Fruit fly (Drosophila melanogaster): ENCODE data around the gene qua.

qua gene

DNA sequence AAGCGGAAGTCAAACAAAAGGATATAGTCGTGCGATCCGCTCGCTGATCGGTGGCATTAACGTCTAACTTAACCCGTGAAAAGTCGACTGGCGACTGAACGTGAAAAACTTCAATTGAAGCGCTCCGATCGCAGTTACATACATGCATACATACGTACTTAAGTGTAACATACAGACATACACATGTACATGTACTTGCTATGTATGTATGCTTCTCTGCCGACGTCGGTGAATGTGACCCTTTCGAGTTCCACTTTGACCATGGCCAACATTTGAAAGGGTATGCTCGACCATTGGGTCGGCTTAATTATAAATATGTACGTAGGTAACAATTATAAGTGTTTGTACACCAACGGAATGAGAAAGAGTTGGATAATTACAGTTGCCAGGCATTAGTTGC, at the start of gene qua:
qua (minus strand) TSS at position 101 of the 400 bp plus-strand sequence.
- TF ChIP-seq Ets98B (GFP tag; IDR thresholded peaks at IDR 0.05) (no peak), CG14655 (GFP tag; optimal IDR thresholded peaks at IDR 0.05) (peak; percentile 19)

DNA sequence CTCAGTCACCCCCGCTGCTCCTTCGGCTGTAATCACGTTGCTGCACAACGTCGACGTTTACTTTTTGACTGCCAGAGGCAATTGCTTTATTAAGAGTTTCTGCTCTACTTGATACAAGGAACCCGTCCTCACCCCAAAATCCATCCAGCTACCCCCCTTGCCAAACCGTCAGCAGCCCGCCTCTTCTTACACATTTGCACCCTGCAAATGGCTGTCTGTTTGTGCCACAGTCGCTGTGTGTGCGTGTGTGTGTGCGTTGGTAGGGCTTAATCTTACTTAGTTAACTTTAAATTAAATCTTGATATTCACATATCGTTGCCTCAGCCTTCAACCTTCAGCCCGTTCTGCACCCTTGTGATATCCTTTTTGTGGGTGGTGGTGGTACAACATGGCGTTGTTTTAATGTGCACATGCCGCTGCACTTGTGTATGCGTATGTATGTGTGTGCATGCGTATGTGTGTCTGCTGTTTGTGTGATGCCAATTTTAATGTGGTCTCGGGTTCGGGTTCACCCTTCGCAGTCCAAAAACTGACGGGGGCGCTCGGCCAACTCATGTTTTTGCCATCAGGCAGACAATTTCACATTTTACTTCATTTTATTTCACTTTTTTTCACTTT, 45.8 kb upstream of the qua start:
- TF ChIP-seq CG8301 (tag; optimal IDR thresholded peaks at IDR 0.05): no peak
- no peak for TF ChIP-seq CG32121 (GFP tag; IDR thresholded peaks at IDR 0.05)
- TF ChIP-seq rn (GFP tag; IDR thresholded peaks at IDR 0.05): no peak
- no peak for TF ChIP-seq Snoo (tag; optimal IDR thresholded peaks at IDR 0.05)
- TF ChIP-seq CG15710 (tag; optimal IDR thresholded peaks at IDR 0.05): no peak
- TF ChIP-seq CG8159 (tag; optimal IDR thresholded peaks at IDR 0.05): no peak
- TF ChIP-seq CG14655 (GFP tag; optimal IDR thresholded peaks at IDR 0.05): no peak
- no peak for TF ChIP-seq CG17806 (tag; optimal IDR thresholded peaks at IDR 0.05)
- TF ChIP-seq fd96Ca (GFP tag; IDR thresholded peaks at IDR 0.05): no peak
- TF ChIP-seq D1 (tag; optimal IDR thresholded peaks at IDR 0.05): no peak

DNA sequence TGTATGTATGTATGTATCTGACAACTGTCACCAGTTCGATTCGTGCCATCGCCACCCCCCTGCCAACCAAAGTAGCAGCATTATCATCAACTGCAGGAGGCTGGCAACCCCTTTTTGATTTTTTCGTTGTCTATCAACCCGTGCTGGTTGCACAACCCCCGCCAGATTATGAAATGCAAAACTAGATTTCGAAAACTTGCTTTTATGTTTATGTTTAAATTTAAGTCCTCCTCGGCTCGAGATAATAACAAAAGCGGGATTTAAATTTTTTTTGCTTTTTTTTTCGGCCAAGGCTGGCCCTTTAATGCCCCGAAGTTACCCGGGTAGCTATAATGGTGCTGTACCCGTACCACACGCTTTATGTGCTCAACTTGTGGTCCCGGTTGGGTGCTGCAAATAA, 44.1 kb upstream of the qua start:
- no peak for TF ChIP-seq CG8301 (tag; optimal IDR thresholded peaks at IDR 0.05)
- TF ChIP-seq CG15710 (tag; optimal IDR thresholded peaks at IDR 0.05): no peak
- TF ChIP-seq Pif1A (GFP tag; optimal IDR thresholded peaks at IDR 0.05): no peak

DNA sequence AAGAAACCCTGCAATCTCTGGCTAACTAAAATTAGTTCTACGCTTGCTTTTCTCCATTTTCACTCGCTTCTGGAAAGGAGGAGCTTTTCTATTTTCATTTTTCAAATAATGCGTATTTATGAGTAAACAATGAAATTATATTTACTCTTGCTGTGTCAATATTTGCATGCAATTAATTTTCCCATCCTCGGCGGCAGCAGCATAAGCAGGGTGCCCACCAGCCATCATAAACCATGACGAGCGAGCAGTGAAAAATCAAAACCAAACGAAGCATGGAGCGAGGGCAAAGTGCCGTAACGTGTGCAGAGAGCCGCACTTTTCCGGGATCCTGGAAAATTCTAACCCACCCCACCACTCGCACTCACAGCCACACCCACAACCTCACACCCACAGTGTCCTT, 36.8 kb upstream of the qua start:
- TF ChIP-seq CG13204 (GFP tag; optimal IDR thresholded peaks at IDR 0.05): no peak
- no peak for TF ChIP-seq fd96Ca (GFP tag; IDR thresholded peaks at IDR 0.05)
- no peak for TF ChIP-seq Pif1A (GFP tag; optimal IDR thresholded peaks at IDR 0.05)
- TF ChIP-seq CG8159 (tag; optimal IDR thresholded peaks at IDR 0.05): no peak
- TF ChIP-seq CG14655 (GFP tag; optimal IDR thresholded peaks at IDR 0.05): no peak
- no peak for TF ChIP-seq Ets98B (GFP tag; IDR thresholded peaks at IDR 0.05)
- no peak for TF ChIP-seq CG34367 (tag; optimal IDR thresholded peaks at IDR 0.05)
- TF ChIP-seq CG32121 (GFP tag; IDR thresholded peaks at IDR 0.05): no peak
- TF ChIP-seq CG17806 (tag; optimal IDR thresholded peaks at IDR 0.05): no peak
- no peak for TF ChIP-seq EcR (GFP tag; optimal IDR thresholded peaks at IDR 0.05)
- no peak for TF ChIP-seq CG10348 (GFP tag; IDR thresholded peaks at IDR 0.05)
- no peak for TF ChIP-seq CG9948 (tag; optimal IDR thresholded peaks at IDR 0.05)

DNA sequence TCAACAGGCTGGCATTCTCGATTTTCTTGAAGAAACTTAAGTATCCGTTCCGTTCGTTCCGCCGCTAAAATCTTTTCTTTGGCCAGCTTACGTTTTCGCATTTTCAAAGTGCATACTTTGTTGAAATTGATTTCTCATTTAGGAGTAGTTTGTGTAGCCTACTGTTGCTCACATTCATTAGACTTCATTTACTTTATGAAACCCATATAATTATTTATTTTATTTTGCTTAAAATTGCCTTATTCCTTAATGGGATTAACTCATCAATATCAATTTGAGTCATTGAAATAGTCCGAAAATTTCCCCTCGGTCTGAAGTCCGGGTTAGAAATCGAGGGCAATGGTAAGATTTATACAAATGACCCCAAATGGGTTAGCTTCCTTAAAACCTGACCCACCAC, 35.1 kb upstream of the qua start, which contains the start of gene CG15145:
CG15145 (minus strand) TSS at position 101 of the 400 bp plus-strand sequence.
- TF ChIP-seq CG8301 (tag; optimal IDR thresholded peaks at IDR 0.05) (no peak), Ets98B (GFP tag; IDR thresholded peaks at IDR 0.05) (no peak), Pif1B (GFP tag; optimal IDR thresholded peaks at IDR 0.05) (no peak), CG4496 (GFP tag; IDR thresholded peaks at IDR 0.05) (no peak), D1 (tag; optimal IDR thresholded peaks at IDR 0.05) (no peak), CG8159 (tag; optimal IDR thresholded peaks at IDR 0.05) (no peak), Pif1A (GFP tag; optimal IDR thresholded peaks at IDR 0.05) (no peak), CG10348 (GFP tag; IDR thresholded peaks at IDR 0.05) (no peak), CG9948 (tag; optimal IDR thresholded peaks at IDR 0.05) (no peak), EcR (GFP tag; optimal IDR thresholded peaks at IDR 0.05) (no peak), fd96Ca (GFP tag; IDR thresholded peaks at IDR 0.05) (no peak), CG15710 (tag; optimal IDR thresholded peaks at IDR 0.05) (no peak), rn (GFP tag; IDR thresholded peaks at IDR 0.05) (no peak), CG13204 (GFP tag; optimal IDR thresholded peaks at IDR 0.05) (no peak), CG12605 (GFP tag; IDR thresholded peaks at IDR 0.05) (no peak), gl (tag; optimal IDR thresholded peaks at IDR 0.05) (no peak), CG14655 (GFP tag; optimal IDR thresholded peaks at IDR 0.05) (no peak)

DNA sequence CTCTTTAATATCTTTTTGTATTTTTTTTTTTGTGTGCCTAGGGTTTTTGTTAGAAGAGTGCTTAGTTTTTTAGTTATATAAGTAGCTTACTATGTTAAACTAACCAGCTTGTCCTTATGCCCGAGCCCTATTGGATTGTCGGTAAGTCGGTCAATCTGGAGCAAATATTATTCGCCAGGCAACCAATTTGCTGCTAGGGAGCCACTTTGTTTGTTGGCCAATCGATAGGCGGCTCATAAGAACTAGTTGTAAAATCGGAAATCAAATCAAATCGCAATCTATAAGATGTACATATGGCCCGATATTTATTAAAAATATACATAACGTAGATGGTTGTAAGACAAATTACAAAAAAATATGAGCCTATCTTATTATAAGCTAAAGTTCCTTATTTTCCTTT, 32.0 kb upstream of the qua start, which contains the start of gene CG15144:
CG15144 (minus strand) TSS at position 101 of the 400 bp plus-strand sequence.
- TF ChIP-seq rn (GFP tag; IDR thresholded peaks at IDR 0.05): no peak
- no peak for TF ChIP-seq CG17806 (tag; optimal IDR thresholded peaks at IDR 0.05)
- no peak for TF ChIP-seq CG15710 (tag; optimal IDR thresholded peaks at IDR 0.05)
- no peak for TF ChIP-seq CG4496 (GFP tag; IDR thresholded peaks at IDR 0.05)
- TF ChIP-seq CG12605 (GFP tag; IDR thresholded peaks at IDR 0.05): no peak
- TF ChIP-seq CG9948 (tag; optimal IDR thresholded peaks at IDR 0.05): no peak
- no peak for TF ChIP-seq EcR (GFP tag; optimal IDR thresholded peaks at IDR 0.05)
- TF ChIP-seq CG8159 (tag; optimal IDR thresholded peaks at IDR 0.05): no peak
- TF ChIP-seq CG14655 (GFP tag; optimal IDR thresholded peaks at IDR 0.05): no peak

DNA sequence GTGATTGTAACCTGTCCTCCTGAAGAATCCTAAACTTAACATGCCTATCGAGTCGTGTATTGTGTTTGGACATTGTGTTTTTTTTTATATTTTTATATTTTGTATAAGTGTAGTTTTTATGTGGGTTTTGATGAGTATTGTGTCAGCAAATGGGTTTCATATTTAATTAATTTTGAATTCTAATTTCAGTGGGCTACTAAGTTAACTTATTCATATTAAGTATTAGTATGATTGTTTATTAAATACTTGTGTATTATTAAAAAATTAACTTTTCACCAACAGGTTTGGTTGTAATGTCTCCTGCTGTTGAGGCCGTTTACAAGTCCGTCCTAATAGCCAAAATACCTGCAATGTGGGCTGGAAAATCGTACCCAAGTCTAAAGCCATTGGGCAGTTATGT, 27.4 kb upstream of the qua start, which contains the start of gene CG15143:
CG15143 (minus strand) TSS at position 101 of the 400 bp plus-strand sequence.
- TF ChIP-seq D1 (tag; optimal IDR thresholded peaks at IDR 0.05) (no peak), gl (tag; optimal IDR thresholded peaks at IDR 0.05) (no peak), Pif1A (GFP tag; optimal IDR thresholded peaks at IDR 0.05) (no peak), fd96Ca (GFP tag; IDR thresholded peaks at IDR 0.05) (no peak), CG8159 (tag; optimal IDR thresholded peaks at IDR 0.05) (no peak), Ets98B (GFP tag; IDR thresholded peaks at IDR 0.05) (no peak), CG14655 (GFP tag; optimal IDR thresholded peaks at IDR 0.05) (no peak), CG12605 (GFP tag; IDR thresholded peaks at IDR 0.05) (no peak), rn (GFP tag; IDR thresholded peaks at IDR 0.05) (no peak), CG4496 (GFP tag; IDR thresholded peaks at IDR 0.05) (no peak), CG34367 (tag; optimal IDR thresholded peaks at IDR 0.05) (no peak), CG10348 (GFP tag; IDR thresholded peaks at IDR 0.05) (no peak)

Measured in whole organism, pupa.